Worm (Caenorhabditis elegans): ENCODE measurements around the gene ceh-40.

DNA sequence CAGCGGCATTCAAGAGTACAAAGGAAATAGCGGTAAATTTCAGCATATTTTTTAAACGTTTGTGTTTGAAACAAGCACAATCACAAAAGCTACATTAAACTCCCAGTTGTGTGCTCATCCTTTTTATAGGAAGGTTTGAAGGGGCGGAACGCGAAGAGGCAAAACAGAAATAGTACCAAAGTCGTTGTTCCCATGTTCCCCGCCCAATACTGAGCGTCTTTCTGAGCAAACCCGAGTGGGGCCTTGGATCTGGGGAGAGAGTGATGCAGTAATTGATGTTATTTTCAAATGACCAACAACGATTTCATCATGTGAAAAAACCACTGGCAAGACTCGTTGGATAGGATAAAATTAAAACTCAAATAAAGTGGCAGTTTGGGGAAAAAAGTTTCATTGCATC is 20.8 kb upstream of the ceh-40 start, which contains the start of gene zig-2:
- TF ChIP-seq nhr-12 (tag; optimal IDR thresholded peaks at IDR 0.05) (no peak), nhr-237 (tag; optimal IDR thresholded peaks at IDR 0.05) (no peak), elt-3 (tag; optimal IDR thresholded peaks at IDR 0.05) (no peak), mep-1 (tag; optimal IDR thresholded peaks at IDR 0.05) (no peak), unc-62 (GFP tag; optimal IDR thresholded peaks at IDR 0.05) (no peak), hlh-1 (tag; optimal IDR thresholded peaks at IDR 0.05) (no peak), ztf-11 (tag; optimal IDR thresholded peaks at IDR 0.05) (no peak)
